Worm (Caenorhabditis elegans) whole organism, L4 larva: ENCODE data around the gene gas-1.
A peak's percentile ranks its signal among the peaks of the same experiment; 100 is the strongest.

ENCODE experiments used
- F44E2.7 ChIP-seq: fragments of 200-800 bp; sonication (Bioruptor generic); IDR thresholded peaks from 2 replicates; pipeline ENCODE4 v2.1.2; 2022; ENCODE audit warnings: missing genetic modification characterization, missing compliant biosample characterization
- T20F7.1 ChIP-seq: fragments of 200-800 bp; sonication (Bioruptor generic); optimal IDR thresholded peaks from 2 replicates; lab custom pipeline; 2018; ENCODE audit warnings: mild to moderate bottlenecking, missing genetic modification characterization, missing compliant biosample characterization
- Y105C5A.15 ChIP-seq: fragments of 200-800 bp; sonication (Bioruptor generic); IDR thresholded peaks from 2 replicates; pipeline ENCODE4 v1.3.6; 2022; ENCODE audit warnings: missing genetic modification characterization, missing compliant biosample characterization
- Y75B8A.6 ChIP-seq: fragments of 200-800 bp; sonication (Bioruptor generic); IDR thresholded peaks from 2 replicates; pipeline ENCODE4 v1.3.6; 2022; ENCODE audit warnings: missing genetic modification reagents, missing genetic modification characterization, missing compliant biosample characterization
- aha-1 ChIP-seq: fragments of 150-350 bp; peaks from one replicate; lab custom pipeline; 2014; ENCODE audit warnings: missing biosample characterization, missing genetic modification characterization
- aly-2 ChIP-seq: sonication (generic microtip); optimal IDR thresholded peaks from 2 replicates; lab custom pipeline; 2018; ENCODE audit warnings: missing biosample characterization, missing genetic modification characterization
- arid-1 ChIP-seq: fragments of 200-800 bp; sonication (Bioruptor generic); conservative IDR thresholded peaks from 2 replicates; pipeline ENCODE4 v1.3.6; 2022; ENCODE audit warnings: missing genetic modification reagents, missing genetic modification characterization, missing compliant biosample characterization
- attf-4 ChIP-seq: sonication (generic microtip); optimal IDR thresholded peaks from 3 replicates; lab custom pipeline; 2017; ENCODE audit warnings: missing biosample characterization, missing genetic modification characterization
- ceh-62 ChIP-seq: sonication (generic microtip); optimal IDR thresholded peaks from 2 replicates; lab custom pipeline; 2017; ENCODE audit warnings: missing biosample characterization, missing genetic modification characterization
- ceh-82 ChIP-seq: sonication (generic microtip); optimal IDR thresholded peaks from 2 replicates; lab custom pipeline; 2017; ENCODE audit warnings: missing biosample characterization, missing genetic modification characterization
- cey-2 ChIP-seq: sonication (generic microtip); optimal IDR thresholded peaks from 3 replicates; lab custom pipeline; 2017; ENCODE audit warnings: missing genetic modification characterization, mild to moderate bottlenecking, missing compliant biosample characterization, antibody characterized with exemption, borderline replicate concordance; ENCODE audit not compliant: insufficient read depth
- dmd-6 ChIP-seq: fragments of 200-800 bp; sonication (Bioruptor generic); IDR thresholded peaks from 2 replicates; pipeline ENCODE4 v1.3.6; 2022; ENCODE audit warnings: missing genetic modification reagents, missing genetic modification characterization, missing compliant biosample characterization
- dmd-9 ChIP-seq: fragments of 200-800 bp; sonication (Bioruptor generic); IDR thresholded peaks from 2 replicates; pipeline ENCODE4 v1.3.6; 2022; ENCODE audit warnings: missing genetic modification reagents, missing genetic modification characterization, missing compliant biosample characterization
- dve-1 ChIP-seq: sonication (generic microtip); optimal IDR thresholded peaks from 2 replicates; lab custom pipeline; 2017; ENCODE audit warnings: antibody characterized with exemption, mild to moderate bottlenecking, missing genetic modification characterization, missing compliant biosample characterization; ENCODE audit not compliant: insufficient read depth
- egl-27 ChIP-seq: sonication (generic microtip); optimal IDR thresholded peaks from 3 replicates; lab custom pipeline; 2017; ENCODE audit warnings: missing biosample characterization, missing genetic modification reagents, missing genetic modification characterization
- egl-43 ChIP-seq: fragments of 200-800 bp; sonication (Bioruptor generic); IDR thresholded peaks from 2 replicates; pipeline ENCODE4 v1.3.6; 2022; ENCODE audit warnings: missing genetic modification reagents, missing genetic modification characterization, missing compliant biosample characterization
- fkh-10 ChIP-seq: fragments of 150-350 bp; optimal IDR thresholded peaks from 2 replicates; lab custom pipeline; 2014; ENCODE audit warnings: missing biosample characterization, missing genetic modification reagents, missing genetic modification characterization
- fos-1 ChIP-seq: fragments of 150-350 bp; optimal IDR thresholded peaks from 2 replicates; lab custom pipeline; 2014; ENCODE audit warnings: missing biosample characterization, missing genetic modification characterization
- hif-1 ChIP-seq, 2 experiments: sonication (generic microtip); optimal IDR thresholded peaks; 2 replicates each; lab custom pipeline; 2016 to 2017; ENCODE audit warnings: missing compliant biosample characterization in 2 of 2, missing genetic modification characterization in 2 of 2, missing genetic modification reagents in 2 of 2, missing genotype in 2 of 2, mild to moderate bottlenecking in 1 of 2
- hlh-11 ChIP-seq: fragments of 200-800 bp; sonication (Bioruptor generic); optimal IDR thresholded peaks from 2 replicates; lab custom pipeline; 2018; ENCODE audit warnings: mild to moderate bottlenecking, missing genetic modification characterization, missing compliant biosample characterization
- hlh-30 ChIP-seq: sonication (generic microtip); optimal IDR thresholded peaks from 2 replicates; lab custom pipeline; 2017; ENCODE audit warnings: antibody characterized with exemption, mild to moderate bottlenecking, missing genetic modification characterization, missing compliant biosample characterization; ENCODE audit not compliant: insufficient read depth
- lsy-2 ChIP-seq, 2 experiments: fragments of 150-350 bp in 1 of 2; sonication (generic microtip) in 1 of 2; optimal IDR thresholded peaks; 2 replicates each; lab custom pipeline; 2014 to 2017; ENCODE audit warnings: missing biosample characterization in 2 of 2, missing genetic modification characterization in 2 of 2
- madf-5 ChIP-seq, 2 experiments: fragments of 200-800 bp; sonication (Bioruptor generic); IDR thresholded peaks; 2 replicates each; pipeline ENCODE4 v1.3.6; 2022; ENCODE audit warnings: missing compliant biosample characterization in 2 of 2, missing genetic modification characterization in 2 of 2
- mdl-1 ChIP-seq, 2 experiments: fragments of 150-350 bp in 1 of 2; sonication (generic microtip) in 1 of 2; optimal IDR thresholded peaks; 2 replicates each; lab custom pipeline; 2014 to 2017; ENCODE audit warnings: missing biosample characterization in 2 of 2, missing genetic modification characterization in 2 of 2
- mdt-29 ChIP-seq: fragments of 200-800 bp; sonication (Bioruptor generic); IDR thresholded peaks from 2 replicates; pipeline ENCODE4 v1.3.6; 2022; ENCODE audit warnings: missing genetic modification reagents, missing genetic modification characterization, missing compliant biosample characterization
- mep-1 ChIP-seq: fragments of 150-350 bp; sonication (generic microtip); optimal IDR thresholded peaks from 3 replicates; lab custom pipeline; 2014; ENCODE audit warnings: missing biosample characterization, missing genetic modification characterization
- mxl-2 ChIP-seq: fragments of 200-800 bp; sonication (Bioruptor generic); conservative IDR thresholded peaks from 2 replicates; pipeline ENCODE4 v1.3.6; 2022; ENCODE audit warnings: missing genetic modification reagents, missing genetic modification characterization, missing compliant biosample characterization
- nhr-102 ChIP-seq: sonication (generic microtip); optimal IDR thresholded peaks from 2 replicates; lab custom pipeline; 2016; ENCODE audit warnings: mild to moderate bottlenecking, missing genetic modification characterization, moderate library complexity, missing compliant biosample characterization
- nhr-11 ChIP-seq: fragments of 150-350 bp; optimal IDR thresholded peaks from 2 replicates; lab custom pipeline; 2014; ENCODE audit warnings: missing biosample characterization, missing genetic modification characterization
- nhr-111 ChIP-seq: fragments of 200-800 bp; sonication (Bioruptor generic); optimal IDR thresholded peaks from 2 replicates; lab custom pipeline; 2018; ENCODE audit warnings: mild to moderate bottlenecking, missing genetic modification characterization, missing compliant biosample characterization
- nhr-28 ChIP-seq: fragments of 150-350 bp; optimal IDR thresholded peaks from 2 replicates; lab custom pipeline; 2014; ENCODE audit warnings: missing biosample characterization, missing genetic modification characterization
- nhr-6 ChIP-seq: fragments of 150-350 bp; optimal IDR thresholded peaks from 2 replicates; lab custom pipeline; 2014; ENCODE audit warnings: missing biosample characterization, missing genetic modification characterization
- pqm-1 ChIP-seq: sonication (generic microtip); optimal IDR thresholded peaks from 2 replicates; lab custom pipeline; 2017; ENCODE audit warnings: missing biosample characterization, missing genetic modification characterization
- sdz-12 ChIP-seq: fragments of 200-800 bp; sonication (Bioruptor generic); optimal IDR thresholded peaks from 2 replicates; lab custom pipeline; 2018; ENCODE audit warnings: mild to moderate bottlenecking, missing genetic modification characterization, missing compliant biosample characterization
- snpc-1.2 ChIP-seq: fragments of 200-800 bp; sonication (Bioruptor generic); IDR thresholded peaks from 2 replicates; pipeline ENCODE4 v1.3.6; 2022; ENCODE audit warnings: missing genetic modification reagents, missing genetic modification characterization, missing compliant biosample characterization
- snpc-4 ChIP-seq: fragments of 150-350 bp; optimal IDR thresholded peaks from 2 replicates; lab custom pipeline; 2014; ENCODE audit warnings: missing biosample characterization, missing genetic modification characterization
- spr-1 ChIP-seq: sonication (generic microtip); optimal IDR thresholded peaks from 2 replicates; lab custom pipeline; 2016; ENCODE audit warnings: mild to moderate bottlenecking, missing genetic modification characterization, missing compliant biosample characterization
- spr-3 ChIP-seq: fragments of 200-800 bp; sonication (Bioruptor generic); optimal IDR thresholded peaks from 2 replicates; lab custom pipeline; 2018; ENCODE audit warnings: mild to moderate bottlenecking, missing genetic modification characterization, missing compliant biosample characterization
- tra-1 ChIP-seq: fragments of 200-800 bp; sonication (Bioruptor generic); IDR thresholded peaks from 2 replicates; pipeline ENCODE4 v1.3.6; 2022; ENCODE audit warnings: missing genetic modification reagents, missing genetic modification characterization, missing compliant biosample characterization
- unc-130 ChIP-seq: sonication (generic microtip); optimal IDR thresholded peaks from 2 replicates; lab custom pipeline; 2016; ENCODE audit warnings: missing genetic modification reagents, missing genetic modification characterization, missing compliant biosample characterization
- unc-62 ChIP-seq, 3 experiments: fragments of 150-350 bp in 1 of 3; sonication (generic microtip); optimal IDR thresholded peaks in 2 of 3; peaks in 1 of 3; 1 replicate in 1 of 3; 2 replicates in 2 of 3; lab custom pipeline; 2014 to 2017; ENCODE audit warnings: missing biosample characterization in 3 of 3, missing genetic modification characterization in 3 of 3, missing genetic modification reagents in 3 of 3, missing genotype in 1 of 3
- zag-1 ChIP-seq: fragments of 150-350 bp; optimal IDR thresholded peaks from 2 replicates; lab custom pipeline; 2014; ENCODE audit warnings: missing biosample characterization, missing genetic modification characterization
- zfp-2 ChIP-seq: sonication (generic microtip); optimal IDR thresholded peaks from 2 replicates; lab custom pipeline; 2016; ENCODE audit warnings: mild to moderate bottlenecking, missing genetic modification characterization, missing compliant biosample characterization
- zfp-3 ChIP-seq: fragments of 200-800 bp; sonication (Bioruptor generic); conservative IDR thresholded peaks from 2 replicates; pipeline ENCODE4 v1.3.6; 2022; ENCODE audit warnings: missing genetic modification reagents, missing genetic modification characterization, missing compliant biosample characterization
- zip-2 ChIP-seq: fragments of 150-350 bp; optimal IDR thresholded peaks from 2 replicates; lab custom pipeline; 2014; ENCODE audit warnings: missing biosample characterization, missing genetic modification characterization
- ztf-7 ChIP-seq: fragments of 150-350 bp; optimal IDR thresholded peaks from 2 replicates; lab custom pipeline; 2014; ENCODE audit warnings: missing biosample characterization, missing genetic modification characterization

Gene gas-1

ce11 chrX:15627814-15628213 is 37.6 kb upstream of the gas-1 start:
- TF ChIP-seq zag-1 (no peak), unc-130 (GFP tag; lab: Kevin White, UChicago) (no peak), lsy-2 (tag; optimal IDR thresholded peaks at IDR 0.05; lab: Kevin White, UChicago) (no peak), sdz-12 (GFP tag; lab: Kevin White, UChicago) (no peak), tra-1 (no peak), zfp-3 (GFP tag; lab: Robert Waterston, UW) (no peak), spr-1 (no peak), Y105C5A.15 (GFP tag; lab: Robert Waterston, UW) (no peak), hlh-30 (tag; lab: Kevin White, UChicago) (peak; percentile 54), arid-1 (GFP tag; lab: Robert Waterston, UW) (no peak), nhr-11 (tag; lab: Kevin White, UChicago) (no peak), cey-2 (tag; lab: Kevin White, UChicago) (no peak), snpc-4 (tag; lab: Kevin White, UChicago) (no peak), snpc-1.2 (GFP tag; lab: Robert Waterston, UW) (no peak), zfp-2 (no peak), nhr-28 (tag; lab: Kevin White, UChicago) (peak; percentile 24), ztf-7 (no peak), hlh-11 (peak; percentile 30), ceh-82 (tag; lab: Kevin White, UChicago) (no peak), Y75B8A.6 (GFP tag; lab: Robert Waterston, UW) (no peak), dmd-9 (GFP tag; lab: Robert Waterston, UW) (no peak), nhr-111 (GFP tag; lab: Kevin White, UChicago) (no peak)

- TF ChIP-seq unc-62 (GFP tag; optimal IDR thresholded peaks at IDR 0.05 in 1 of 2; lab: Kevin White, UChicago) (peak in 1 of 2 experiments; percentile 97), unc-62 (tag; optimal IDR thresholded peaks at IDR 0.05; lab: Kevin White, UChicago) (no peak), aha-1 (tag; lab: Kevin White, UChicago) (peak; percentile 88), dmd-6 (GFP tag; lab: Robert Waterston, UW) (peak; percentile 27; the same call in 1 of the 2 replicates), nhr-28 (tag; lab: Kevin White, UChicago) (peak; percentile 46), hlh-30 (tag; lab: Kevin White, UChicago) (peak; percentile 4), spr-3 (GFP tag; lab: Kevin White, UChicago) (no peak), fos-1 (tag; lab: Kevin White, UChicago) (no peak), mdl-1 (tag; optimal IDR thresholded peaks at IDR 0.05; lab: Kevin White, UChicago) (peak in 1 of 2 experiments; percentile 14)
These were observed 36.1 kb upstream of the gas-1 start for ce11 chrX:15626119-15626850.

ce11 chrX:15622041-15622440 is 31.8 kb upstream of the gas-1 start:
- TF ChIP-seq lsy-2 (tag; optimal IDR thresholded peaks at IDR 0.05; lab: Kevin White, UChicago) (peak in 1 of 2 experiments; percentile 8), aly-2 (tag; lab: Kevin White, UChicago) (no peak), hif-1 (tag; optimal IDR thresholded peaks at IDR 0.05; lab: Kevin White, UChicago) (no peak), fkh-10 (GFP tag; lab: Kevin White, UChicago) (no peak), F44E2.7 (GFP tag; lab: Robert Waterston, UW) (no peak), sdz-12 (GFP tag; lab: Kevin White, UChicago) (no peak), egl-27 (tag; lab: Kevin White, UChicago) (no peak), mdt-29 (no peak), dve-1 (peak; percentile 22), mxl-2 (GFP tag; lab: Robert Waterston, UW) (no peak), egl-43 (no peak), mdl-1 (tag; optimal IDR thresholded peaks at IDR 0.05; lab: Kevin White, UChicago) (peak in 1 of 2 experiments; percentile 61), zip-2 (tag; lab: Kevin White, UChicago) (no peak), T20F7.1 (GFP tag; lab: Kevin White, UChicago) (no peak), attf-4 (tag; lab: Kevin White, UChicago) (no peak), snpc-1.2 (GFP tag; lab: Robert Waterston, UW) (no peak), ceh-62 (no peak), mep-1 (tag; lab: Kevin White, UChicago) (no peak), dmd-6 (GFP tag; lab: Robert Waterston, UW) (peak; percentile 47), nhr-102 (no peak), pqm-1 (tag; lab: Kevin White, UChicago) (peak; percentile 24), madf-5 (GFP tag; IDR thresholded peaks at IDR 0.05; lab: Robert Waterston, UW) (no peak), nhr-6 (tag; lab: Kevin White, UChicago) (no peak), hlh-11 (peak; percentile 9)
